Fruit fly (Drosophila melanogaster) whole organism, embryonic: ENCODE data around the gene flip.

Experiments used
- Aef1 ChIP-seq: fragments of 200-800 bp; sonication (Bioruptor generic); IDR thresholded peaks from 3 replicates; pipeline ENCODE4 v1.3.6; 2022; ENCODE audit warnings: missing biosample characterization, missing genetic modification characterization
- Bgb ChIP-seq: fragments of 200-800 bp; sonication (Bioruptor generic); IDR thresholded peaks from 2 replicates; pipeline ENCODE4 v1.3.6; 2022; ENCODE audit warnings: missing biosample characterization, missing genetic modification characterization; ENCODE audit not compliant: partially characterized antibody
- CG11093 ChIP-seq: fragments of 200-800 bp; sonication (Bioruptor generic); IDR thresholded peaks from 3 replicates; pipeline ENCODE4 v1.3.6; 2022; ENCODE audit warnings: missing biosample characterization, missing genetic modification characterization
- CG11695 ChIP-seq: fragments of 200-800 bp; sonication (Bioruptor generic); IDR thresholded peaks from 3 replicates; pipeline ENCODE4 v1.3.6; 2022; ENCODE audit warnings: missing biosample characterization, missing genetic modification characterization
- CG12155 ChIP-seq: fragments of 200-800 bp; sonication (Bioruptor generic); optimal IDR thresholded peaks from 3 replicates; lab custom pipeline; 2016; ENCODE audit warnings: missing biosample characterization, missing genetic modification characterization
- CG12299 ChIP-seq: fragments of 200-800 bp; sonication (Bioruptor generic); optimal IDR thresholded peaks from 2 replicates; lab custom pipeline; 2018; ENCODE audit warnings: missing biosample characterization, mild to moderate bottlenecking, missing genetic modification characterization
- CG12942 ChIP-seq: fragments of 200-800 bp; sonication (Bioruptor generic); optimal IDR thresholded peaks from 3 replicates; lab custom pipeline; 2016; ENCODE audit warnings: missing biosample characterization, missing genetic modification characterization
- CG18262 ChIP-seq: fragments of 200-800 bp; optimal IDR thresholded peaks from 3 replicates; lab custom pipeline; 2019; ENCODE audit warnings: missing biosample characterization, mild to moderate bottlenecking, missing genetic modification characterization, moderate library complexity
- CG31224 ChIP-seq: fragments of 200-800 bp; sonication (Bioruptor generic); IDR thresholded peaks from 2 replicates; pipeline ENCODE4 v1.3.6; 2022; ENCODE audit warnings: missing biosample characterization, missing genetic modification characterization
- CG31441 ChIP-seq: fragments of 200-800 bp; sonication (Bioruptor generic); IDR thresholded peaks from 2 replicates; pipeline ENCODE4 v1.3.6; 2022; ENCODE audit warnings: missing biosample characterization, missing genetic modification characterization
- CG3847 ChIP-seq: fragments of 200-800 bp; sonication (Bioruptor generic); IDR thresholded peaks from 2 replicates; pipeline ENCODE4 v1.3.6; 2022; ENCODE audit warnings: missing biosample characterization, missing genetic modification characterization
- CG4730 ChIP-seq: fragments of 200-800 bp; sonication (Bioruptor generic); IDR thresholded peaks from 2 replicates; pipeline ENCODE4 v1.3.6; 2022; ENCODE audit warnings: missing biosample characterization, missing genetic modification characterization
- CG4820 ChIP-seq: fragments of 200-800 bp; sonication (Bioruptor generic); optimal IDR thresholded peaks from 3 replicates; lab custom pipeline; 2016; ENCODE audit warnings: missing biosample characterization, missing genetic modification characterization
- CG7839 ChIP-seq: fragments of 200-800 bp; sonication (Bioruptor generic); optimal IDR thresholded peaks from 3 replicates; lab custom pipeline; 2018; ENCODE audit warnings: missing biosample characterization, mild to moderate bottlenecking, missing genetic modification characterization, moderate library complexity
- CG8388 ChIP-seq: fragments of 200-800 bp; sonication (Bioruptor generic); optimal IDR thresholded peaks from 2 replicates; lab custom pipeline; 2019; ENCODE audit warnings: missing biosample characterization, mild to moderate bottlenecking, missing genetic modification characterization, moderate library complexity
- CG9609 ChIP-seq: fragments of 200-800 bp; sonication (Bioruptor generic); optimal IDR thresholded peaks from 3 replicates; lab custom pipeline; 2016; ENCODE audit warnings: missing biosample characterization, missing genetic modification characterization
- CG9727 ChIP-seq: fragments of 200-800 bp; sonication (Bioruptor generic); optimal IDR thresholded peaks from 3 replicates; lab custom pipeline; 2017; ENCODE audit warnings: missing biosample characterization, mild to moderate bottlenecking, missing genetic modification characterization
- CHES-1-like ChIP-seq: fragments of 200-800 bp; sonication (Bioruptor generic); optimal IDR thresholded peaks from 2 replicates; lab custom pipeline; 2016; ENCODE audit warnings: missing biosample characterization, missing genetic modification characterization
- D19A ChIP-seq: fragments of 200-800 bp; optimal IDR thresholded peaks from 3 replicates; lab custom pipeline; 2019; ENCODE audit warnings: missing biosample characterization, mild to moderate bottlenecking, missing genetic modification characterization, moderate library complexity
- Dip3 ChIP-seq: fragments of 200-800 bp; sonication (Bioruptor generic); optimal IDR thresholded peaks from 3 replicates; lab custom pipeline; 2016; ENCODE audit warnings: missing biosample characterization, missing genetic modification characterization
- Gug ChIP-seq: fragments of 200-800 bp; sonication (Bioruptor generic); IDR thresholded peaks from 4 replicates; pipeline ENCODE4 v1.3.6; 2022; ENCODE audit warnings: missing biosample characterization, missing genetic modification characterization
- Hr3 ChIP-seq: fragments of 200-800 bp; sonication (Bioruptor generic); optimal IDR thresholded peaks from 3 replicates; lab custom pipeline; 2016; ENCODE audit warnings: missing biosample characterization, missing genetic modification characterization
- Hsf ChIP-seq: fragments of 200-800 bp; sonication (Bioruptor generic); optimal IDR thresholded peaks from 3 replicates; lab custom pipeline; 2016; ENCODE audit warnings: missing biosample characterization, missing genetic modification characterization
- MBD-R2 ChIP-seq: fragments of 200-800 bp; sonication (Bioruptor generic); IDR thresholded peaks from 2 replicates; pipeline ENCODE4 v1.3.6; 2022; ENCODE audit warnings: missing biosample characterization, missing genetic modification characterization
- Mad ChIP-seq: fragments of 200-800 bp; sonication (Bioruptor generic); optimal IDR thresholded peaks from 2 replicates; lab custom pipeline; 2016; ENCODE audit warnings: missing biosample characterization, missing genetic modification characterization
- Myb ChIP-seq: fragments of 200-800 bp; sonication (Bioruptor generic); optimal IDR thresholded peaks from 2 replicates; lab custom pipeline; 2016; ENCODE audit warnings: missing biosample characterization, missing genetic modification characterization
- Nf-YC ChIP-seq: fragments of 200-800 bp; optimal IDR thresholded peaks from 3 replicates; lab custom pipeline; 2019; ENCODE audit warnings: missing biosample characterization, mild to moderate bottlenecking, missing genetic modification characterization, moderate library complexity
- NfI ChIP-seq: fragments of 200-800 bp; sonication (Bioruptor generic); optimal IDR thresholded peaks from 3 replicates; lab custom pipeline; 2018; ENCODE audit warnings: missing biosample characterization, mild to moderate bottlenecking, missing genetic modification characterization, moderate library complexity
- Side ChIP-seq: fragments of 200-800 bp; sonication (Bioruptor generic); optimal IDR thresholded peaks from 2 replicates; lab custom pipeline; 2016; ENCODE audit warnings: missing biosample characterization, missing genetic modification characterization
- Sry-δ ChIP-seq: fragments of 200-800 bp; sonication (Bioruptor generic); optimal IDR thresholded peaks from 2 replicates; lab custom pipeline; 2016; ENCODE audit warnings: missing biosample characterization, missing genetic modification characterization
- chinmo ChIP-seq: fragments of 200-800 bp; sonication (Bioruptor generic); IDR thresholded peaks from 4 replicates; pipeline ENCODE4 v1.3.6; 2022; ENCODE audit warnings: missing biosample characterization, missing genetic modification characterization; ENCODE audit not compliant: partially characterized antibody
- chm ChIP-seq: fragments of 200-800 bp; sonication (Bioruptor generic); IDR thresholded peaks from 2 replicates; pipeline ENCODE4 v1.3.6; 2022; ENCODE audit warnings: missing biosample characterization, missing genetic modification characterization
- croc ChIP-seq: fragments of 200-800 bp; sonication (Bioruptor generic); conservative IDR thresholded peaks from 3 replicates; pipeline ENCODE4 v1.3.6; 2022; ENCODE audit warnings: missing biosample characterization, missing genetic modification characterization
- crol ChIP-seq: fragments of 200-800 bp; sonication (Bioruptor generic); IDR thresholded peaks from 2 replicates; pipeline ENCODE4 v1.3.6; 2022; ENCODE audit warnings: missing biosample characterization, missing genetic modification characterization
- danr ChIP-seq: fragments of 200-800 bp; sonication (Bioruptor generic); IDR thresholded peaks from 2 replicates; pipeline ENCODE4 v1.3.6; 2022; ENCODE audit warnings: missing biosample characterization, missing genetic modification characterization
- emc ChIP-seq: fragments of 200-800 bp; sonication (Bioruptor generic); optimal IDR thresholded peaks from 2 replicates; lab custom pipeline; 2016; ENCODE audit warnings: missing biosample characterization, missing genetic modification characterization
- eve ChIP-seq, 2 experiments: fragments of >200 bp; optimal IDR thresholded peaks; 2 replicates each; lab custom pipeline; 2017; ENCODE audit warnings: missing biosample characterization in 2 of 2, missing genetic modification characterization in 2 of 2
- exex ChIP-seq: fragments of 200-800 bp; sonication (Bioruptor generic); optimal IDR thresholded peaks from 4 replicates; lab custom pipeline; 2018; ENCODE audit warnings: missing biosample characterization, mild to moderate bottlenecking, missing genetic modification characterization, moderate library complexity
- grn ChIP-seq: fragments of 200-800 bp; sonication (Bioruptor generic); optimal IDR thresholded peaks from 3 replicates; lab custom pipeline; 2017; ENCODE audit warnings: missing biosample characterization, missing genetic modification characterization
- lilli ChIP-seq: fragments of 200-800 bp; sonication (Bioruptor generic); optimal IDR thresholded peaks from 3 replicates; lab custom pipeline; 2016; ENCODE audit warnings: missing biosample characterization, missing genetic modification characterization
- maf-S ChIP-seq: fragments of 200-800 bp; sonication (Bioruptor generic); optimal IDR thresholded peaks from 2 replicates; lab custom pipeline; 2016; ENCODE audit warnings: missing biosample characterization, missing genetic modification characterization
- nmo ChIP-seq: fragments of 200-800 bp; sonication (Bioruptor generic); optimal IDR thresholded peaks from 2 replicates; lab custom pipeline; 2018; ENCODE audit warnings: missing biosample characterization, mild to moderate bottlenecking, missing genetic modification characterization, moderate library complexity
- pho ChIP-seq: fragments of 200-800 bp; sonication (Bioruptor generic); optimal IDR thresholded peaks from 2 replicates; lab custom pipeline; 2016; ENCODE audit warnings: missing biosample characterization, missing genetic modification characterization
- run ChIP-seq: fragments of 200-800 bp; sonication (Bioruptor generic); optimal IDR thresholded peaks from 3 replicates; lab custom pipeline; 2018; ENCODE audit warnings: missing biosample characterization, mild to moderate bottlenecking, missing genetic modification characterization
- sima ChIP-seq: fragments of 200-800 bp; sonication (Bioruptor generic); optimal IDR thresholded peaks from 2 replicates; lab custom pipeline; 2016; ENCODE audit warnings: missing biosample characterization, missing genetic modification characterization
- sisA ChIP-seq: fragments of 200-800 bp; sonication (Bioruptor generic); IDR thresholded peaks from 2 replicates; pipeline ENCODE4 v1.3.6; 2022; ENCODE audit warnings: missing biosample characterization, missing genetic modification characterization
- slp2 ChIP-seq: fragments of 200-800 bp; sonication (Bioruptor generic); optimal IDR thresholded peaks from 2 replicates; lab custom pipeline; 2016; ENCODE audit warnings: missing biosample characterization, missing genetic modification characterization
- sr ChIP-seq: fragments of 200-800 bp; sonication (Bioruptor generic); IDR thresholded peaks from 3 replicates; pipeline ENCODE4 v1.3.6; 2022; ENCODE audit warnings: missing biosample characterization, missing genetic modification characterization
- trh ChIP-seq: fragments of 200-800 bp; sonication (Bioruptor generic); optimal IDR thresholded peaks from 2 replicates; lab custom pipeline; 2016; ENCODE audit warnings: missing biosample characterization, missing genetic modification characterization
- tx ChIP-seq: fragments of 200-800 bp; sonication (Bioruptor generic); optimal IDR thresholded peaks from 2 replicates; lab custom pipeline; 2016; ENCODE audit warnings: missing biosample characterization, missing genetic modification characterization
- zfh1 ChIP-seq: fragments of 200-800 bp; sonication (Bioruptor generic); IDR thresholded peaks from 3 replicates; pipeline ENCODE4 v1.3.6; 2022; ENCODE audit warnings: missing biosample characterization, missing genetic modification characterization

The flip gene

dm6 chr3R:4229137-4229764, 48.5 kb downstream of the flip start, which contains the start of gene DhpD:
DhpD (minus strand) TSS chr3R:4229238.
- peak; percentile 48 for TF ChIP-seq CG12299 (tag; lab: Kevin White, UChicago)
- 0 out of 3 replicates have a peak, but pooled peaks have one; percentile 32 for TF ChIP-seq CG11695 (GFP tag; lab: Robert Waterston, UW)
- TF ChIP-seq Myb (GFP tag; lab: Kevin White, UChicago), result peak; percentile 37
- TF ChIP-seq pho (GFP tag; lab: Kevin White, UChicago), result peak; percentile 57
- peak; percentile 56 for TF ChIP-seq Hsf (GFP tag; lab: Kevin White, UChicago)
- TF ChIP-seq CG3847, result peak; percentile 70
- peak; percentile 45 for TF ChIP-seq CHES-1-like
- peak; percentile 58 for TF ChIP-seq CG4820 (GFP tag; lab: Kevin White, UChicago)
- no peak for TF ChIP-seq exex (tag; lab: Kevin White, UChicago)
- no peak for TF ChIP-seq crol (GFP tag; lab: Robert Waterston, UW)
- TF ChIP-seq MBD-R2 (GFP tag; lab: Robert Waterston, UW), result peak; percentile 73
- TF ChIP-seq CG9609 (GFP tag; lab: Kevin White, UChicago), result peak; percentile 23
- peak; percentile 79 for TF ChIP-seq lilli (GFP tag; lab: Kevin White, UChicago)
- TF ChIP-seq croc (GFP tag; lab: Robert Waterston, UW), result peak; percentile 42; the same call in 2 of the 3 replicates
- peak; percentile 43 for TF ChIP-seq CG8388
- peak; percentile 61 for TF ChIP-seq CG12942
- peak; percentile 72 for TF ChIP-seq CG31441 (GFP tag; lab: Robert Waterston, UW)
- peak; percentile 36; the same call in 1 of the 2 replicates for TF ChIP-seq CG4730
- TF ChIP-seq slp2 (GFP tag; lab: Kevin White, UChicago), result no peak
- TF ChIP-seq run (tag; lab: Kevin White, UChicago), result no peak
- TF ChIP-seq Aef1 (GFP tag; lab: Robert Waterston, UW), result peak; percentile 67
- peak; percentile 29 for TF ChIP-seq grn (GFP tag; lab: Kevin White, UChicago)
- no peak for TF ChIP-seq sr (GFP tag; lab: Robert Waterston, UW)
- TF ChIP-seq emc (GFP tag; lab: Kevin White, UChicago), result peak; percentile 27
- peak; percentile 71 for TF ChIP-seq NfI
- peak; percentile 30; the same call in 1 of the 2 replicates for TF ChIP-seq chm (GFP tag; lab: Robert Waterston, UW)
- TF ChIP-seq Mad (GFP tag; lab: Kevin White, UChicago), result no peak
- TF ChIP-seq Sry-δ, result no peak
- TF ChIP-seq nmo (GFP tag; lab: Kevin White, UChicago), result peak; percentile 66
- no peak for TF ChIP-seq maf-S (GFP tag; lab: Kevin White, UChicago)
- peak; percentile 61 for TF ChIP-seq Nf-YC
- peak; percentile 84; the same call in 2 of the 3 replicates for TF ChIP-seq zfh1 (GFP tag; lab: Robert Waterston, UW)
- peak; percentile 68 for TF ChIP-seq CG18262 (tag; lab: Kevin White, UChicago)
- no peak for TF ChIP-seq Side (GFP tag; lab: Kevin White, UChicago)
- TF ChIP-seq danr, result 0 out of 2 replicates have a peak, but pooled peaks have one; percentile 32
- peak; percentile 73 for TF ChIP-seq Dip3 (GFP tag; lab: Kevin White, UChicago)
- peak; percentile 69 for TF ChIP-seq sisA
- peak; percentile 46; the same call in 1 of the 3 replicates for TF ChIP-seq CG11093 (GFP tag; lab: Robert Waterston, UW)
- peak; percentile 48; the same call in 1 of the 2 replicates for TF ChIP-seq CG31224
- TF ChIP-seq sima, result no peak
- TF ChIP-seq eve (GFP tag; optimal IDR thresholded peaks at IDR 0.05; lab: Kevin White, UChicago), result no peak
- TF ChIP-seq Hr3 (GFP tag; lab: Kevin White, UChicago), result peak; percentile 59
- TF ChIP-seq chinmo, result peak; percentile 71; the same call in 2 of the 4 replicates
- peak; percentile 70 for TF ChIP-seq D19A (tag; lab: Kevin White, UChicago)
- TF ChIP-seq trh (GFP tag; lab: Kevin White, UChicago), result no peak
- TF ChIP-seq CG9727 (GFP tag; lab: Kevin White, UChicago), result peak; percentile 49
- TF ChIP-seq Gug (GFP tag; lab: Robert Waterston, UW), result peak; percentile 76
- peak; percentile 63 for TF ChIP-seq CG12155 (GFP tag; lab: Kevin White, UChicago)
- no peak for TF ChIP-seq tx (GFP tag; lab: Kevin White, UChicago)
- TF ChIP-seq Bgb (GFP tag; lab: Robert Waterston, UW), result peak; percentile 100
- peak; percentile 75 for TF ChIP-seq CG7839 (tag; lab: Kevin White, UChicago)
